Worm (Caenorhabditis elegans) whole organism, L1 larva: ENCODE measurements around the gene sfxn-1.2.

ENCODE experiments used
- alr-1 ChIP-seq: fragments of 200-800 bp; sonication (Bioruptor generic); optimal IDR thresholded peaks from 2 replicates; lab custom pipeline; 2018; ENCODE audit warnings: borderline replicate concordance, mild to moderate bottlenecking, missing genetic modification characterization, missing compliant biosample characterization
- ama-1 ChIP-seq: fragments of 150-350 bp; optimal IDR thresholded peaks from 2 replicates; lab custom pipeline; 2014
- blmp-1 ChIP-seq: fragments of 150-350 bp; optimal IDR thresholded peaks from 2 replicates; lab custom pipeline; 2014; ENCODE audit warnings: missing biosample characterization, missing genetic modification characterization
- ceh-63 ChIP-seq: fragments of 200-800 bp; sonication (Bioruptor generic); optimal IDR thresholded peaks from 2 replicates; lab custom pipeline; 2018; ENCODE audit warnings: mild to moderate bottlenecking, missing genetic modification characterization, missing compliant biosample characterization
- ceh-82 ChIP-seq, 3 experiments: fragments of 150-350 bp in 1 of 3; sonication (generic microtip) in 2 of 3; optimal IDR thresholded peaks; 2 replicates each; lab custom pipeline; 2014 to 2017; ENCODE audit warnings: missing biosample characterization in 3 of 3, missing genetic modification characterization in 3 of 3
- dpl-1 ChIP-seq, 3 experiments: fragments of 150-350 bp in 2 of 3; sonication (generic microtip) in 1 of 3; optimal IDR thresholded peaks; 2 replicates each; lab custom pipeline; 2014 to 2017; ENCODE audit warnings: missing biosample characterization in 3 of 3, missing genetic modification characterization in 3 of 3, missing genetic modification reagents in 3 of 3
- dsc-1 ChIP-seq: sonication (generic microtip); optimal IDR thresholded peaks from 2 replicates; lab custom pipeline; 2016; ENCODE audit warnings: mild to moderate bottlenecking, missing genetic modification characterization, missing compliant biosample characterization
- efl-1 ChIP-seq, 4 experiments: fragments of 150-350 bp; optimal IDR thresholded peaks in 3 of 4; peaks in 1 of 4; 1 replicate in 1 of 4; 2 replicates in 3 of 4; lab custom pipeline; 2014; ENCODE audit warnings: missing biosample characterization in 2 of 4, missing genetic modification characterization in 2 of 4, missing genetic modification reagents in 2 of 4
- efl-3 ChIP-seq: fragments of 200-800 bp; sonication (Bioruptor generic); optimal IDR thresholded peaks from 2 replicates; lab custom pipeline; 2018; ENCODE audit warnings: mild to moderate bottlenecking, missing genetic modification characterization, missing compliant biosample characterization
- egl-13 ChIP-seq: sonication (generic microtip); optimal IDR thresholded peaks from 2 replicates; lab custom pipeline; 2016; ENCODE audit warnings: missing genotype, missing genetic modification reagents, missing genetic modification characterization, missing compliant biosample characterization
- elt-3 ChIP-seq, 6 experiments: fragments of 150-350 bp in 1 of 6; sonication (generic microtip); optimal IDR thresholded peaks; 2 replicates each; lab custom pipeline; 2017 to 2018; ENCODE audit warnings: missing biosample characterization in 6 of 6, missing genetic modification characterization in 6 of 6, inconsistent platforms in 1 of 6
- fkh-10 ChIP-seq: sonication (generic microtip); optimal IDR thresholded peaks from 2 replicates; lab custom pipeline; 2017; ENCODE audit warnings: missing biosample characterization, missing genetic modification reagents, missing genetic modification characterization
- fkh-8 ChIP-seq: sonication (generic microtip); optimal IDR thresholded peaks from 2 replicates; lab custom pipeline; 2016; ENCODE audit warnings: mild to moderate bottlenecking, missing genetic modification characterization, missing compliant biosample characterization
- hlh-17 ChIP-seq: fragments of 200-800 bp; sonication (Bioruptor generic); optimal IDR thresholded peaks from 2 replicates; lab custom pipeline; 2018; ENCODE audit warnings: missing genetic modification characterization, mild to moderate bottlenecking, missing compliant biosample characterization, moderate library complexity, borderline replicate concordance
- irx-1 ChIP-seq: sonication (generic microtip); optimal IDR thresholded peaks from 2 replicates; lab custom pipeline; 2016; ENCODE audit warnings: missing genetic modification characterization, missing compliant biosample characterization
- jun-1 ChIP-seq: fragments of 150-350 bp; optimal IDR thresholded peaks from 2 replicates; lab custom pipeline; 2014; ENCODE audit warnings: missing biosample characterization, missing genetic modification reagents, missing genetic modification characterization
- lin-13 ChIP-seq: fragments of 150-350 bp; optimal IDR thresholded peaks from 2 replicates; lab custom pipeline; 2014; ENCODE audit warnings: missing biosample characterization, missing genetic modification reagents, missing genetic modification characterization
- lin-14 ChIP-seq: fragments of 200-800 bp; sonication (Bioruptor generic); optimal IDR thresholded peaks from 2 replicates; lab custom pipeline; 2018; ENCODE audit warnings: mild to moderate bottlenecking, missing genetic modification characterization, moderate library complexity, missing compliant biosample characterization
- lin-35 ChIP-seq, 2 experiments: fragments of 150-350 bp; optimal IDR thresholded peaks; 2 replicates each; lab custom pipeline; 2014; ENCODE audit warnings: missing biosample characterization in 2 of 2, missing genetic modification characterization in 2 of 2, missing genetic modification reagents in 2 of 2
- lsy-2 ChIP-seq, 2 experiments: fragments of 150-350 bp; optimal IDR thresholded peaks; 2 replicates each; lab custom pipeline; 2014; ENCODE audit warnings: missing biosample characterization in 2 of 2, missing genetic modification characterization in 2 of 2
- mdl-1 ChIP-seq, 2 experiments: fragments of 150-350 bp; optimal IDR thresholded peaks; 2 replicates each; lab custom pipeline; 2014 to 2017; ENCODE audit warnings: missing biosample characterization in 2 of 2, missing genetic modification characterization in 2 of 2, inconsistent platforms in 1 of 2
- mef-2 ChIP-seq: fragments of 150-350 bp; optimal IDR thresholded peaks from 2 replicates; lab custom pipeline; 2014; ENCODE audit warnings: missing biosample characterization, missing genetic modification characterization
- nhr-11 ChIP-seq: fragments of 150-350 bp; optimal IDR thresholded peaks from 2 replicates; lab custom pipeline; 2014; ENCODE audit warnings: missing biosample characterization, missing genetic modification characterization
- nhr-12 ChIP-seq: sonication (generic microtip); optimal IDR thresholded peaks from 2 replicates; lab custom pipeline; 2017; ENCODE audit warnings: missing biosample characterization, missing genetic modification characterization
- nhr-19 ChIP-seq: fragments of 200-800 bp; sonication (Bioruptor generic); conservative IDR thresholded peaks from 2 replicates; pipeline ENCODE4 v1.3.6; 2022; ENCODE audit warnings: missing genetic modification characterization, missing compliant biosample characterization
- nhr-20 ChIP-seq: sonication (generic microtip); optimal IDR thresholded peaks from 2 replicates; lab custom pipeline; 2016; ENCODE audit warnings: mild to moderate bottlenecking, missing genetic modification characterization, missing compliant biosample characterization
- nhr-28 ChIP-seq: fragments of 150-350 bp; optimal IDR thresholded peaks from 2 replicates; lab custom pipeline; 2014; ENCODE audit warnings: missing biosample characterization, missing genetic modification characterization
- nhr-47 ChIP-seq: sonication (generic microtip); optimal IDR thresholded peaks from 2 replicates; lab custom pipeline; 2016; ENCODE audit warnings: mild to moderate bottlenecking, missing genetic modification characterization, moderate library complexity, missing compliant biosample characterization
- nhr-71 ChIP-seq: sonication (generic microtip); optimal IDR thresholded peaks from 2 replicates; lab custom pipeline; 2016; ENCODE audit warnings: mild to moderate bottlenecking, missing genetic modification characterization, moderate library complexity, missing compliant biosample characterization
- nhr-90 ChIP-seq: sonication (generic microtip); optimal IDR thresholded peaks from 2 replicates; lab custom pipeline; 2016; ENCODE audit warnings: mild to moderate bottlenecking, missing genetic modification characterization, missing compliant biosample characterization; ENCODE audit not compliant: poor library complexity
- rnt-1 ChIP-seq: sonication (generic microtip); optimal IDR thresholded peaks from 2 replicates; lab custom pipeline; 2016; ENCODE audit warnings: mild to moderate bottlenecking, missing genetic modification characterization, moderate library complexity, missing compliant biosample characterization
- skn-1 ChIP-seq: fragments of 150-350 bp; optimal IDR thresholded peaks from 2 replicates; lab custom pipeline; 2014; ENCODE audit warnings: missing biosample characterization, missing genetic modification characterization
- snpc-4 ChIP-seq: fragments of 150-350 bp; optimal IDR thresholded peaks from 2 replicates; lab custom pipeline; 2014; ENCODE audit warnings: missing biosample characterization, missing genetic modification characterization
- snu-23 ChIP-seq: sonication (generic microtip); optimal IDR thresholded peaks from 2 replicates; lab custom pipeline; 2016; ENCODE audit warnings: missing genetic modification characterization, missing compliant biosample characterization
- sptf-1 ChIP-seq: fragments of 150-350 bp; optimal IDR thresholded peaks from 2 replicates; lab custom pipeline; 2014; ENCODE audit warnings: missing biosample characterization, missing genetic modification characterization
- sup-37 ChIP-seq: fragments of 200-800 bp; sonication (Bioruptor generic); optimal IDR thresholded peaks from 2 replicates; lab custom pipeline; 2018; ENCODE audit warnings: mild to moderate bottlenecking, missing genetic modification characterization, missing compliant biosample characterization
- swsn-7 ChIP-seq: sonication (generic microtip); optimal IDR thresholded peaks from 2 replicates; lab custom pipeline; 2016; ENCODE audit warnings: missing genetic modification characterization, missing compliant biosample characterization
- unc-86 ChIP-seq: sonication (generic microtip); optimal IDR thresholded peaks from 2 replicates; lab custom pipeline; 2016; ENCODE audit warnings: missing genetic modification characterization, missing compliant biosample characterization
- unc-98 ChIP-seq: fragments of 200-800 bp; sonication (Bioruptor generic); IDR thresholded peaks from 2 replicates; pipeline ENCODE4 v1.3.6; 2022; ENCODE audit warnings: missing genetic modification characterization, missing compliant biosample characterization
- vab-15 ChIP-seq: sonication (generic microtip); optimal IDR thresholded peaks from 2 replicates; lab custom pipeline; 2017; ENCODE audit warnings: missing genotype, mild to moderate bottlenecking, missing genetic modification characterization, missing compliant biosample characterization
- ztf-4 ChIP-seq: fragments of 150-350 bp; optimal IDR thresholded peaks from 2 replicates; lab custom pipeline; 2014; ENCODE audit warnings: missing biosample characterization, missing genetic modification characterization

sfxn-1.2 gene

ce11 chrII:11181250-11181704 is 4.6 kb upstream of the sfxn-1.2 start, which contains the start of gene bigr-1 (continued):
- no peak for TF ChIP-seq alr-1 (tag; lab: Kevin White, UChicago)
- TF ChIP-seq sptf-1 (tag; lab: Kevin White, UChicago), result no peak
- TF ChIP-seq snu-23 (GFP tag; lab: Kevin White, UChicago), result peak; percentile 25
- no peak for TF ChIP-seq lin-13 (GFP tag; lab: Kevin White, UChicago)
- peak; percentile 44 for TF ChIP-seq fkh-8 (tag; lab: Kevin White, UChicago)
- no peak for TF ChIP-seq skn-1
- TF ChIP-seq nhr-71, result peak; percentile 37
- no peak for TF ChIP-seq nhr-11 (tag; lab: Kevin White, UChicago)
- no peak for TF ChIP-seq ama-1 (lab: Kevin White, UChicago)
- peak; percentile 45 for TF ChIP-seq lin-14 (GFP tag; lab: Kevin White, UChicago)
- no peak for TF ChIP-seq ztf-4 (tag; lab: Kevin White, UChicago)
- peak in 1 of 3 experiments; percentile 3 for TF ChIP-seq ceh-82 (tag; optimal IDR thresholded peaks at IDR 0.05; lab: Kevin White, UChicago)
- no peak for TF ChIP-seq unc-98 (GFP tag; lab: Robert Waterston, UW)
- TF ChIP-seq dpl-1 (GFP tag; optimal IDR thresholded peaks at IDR 0.05; lab: Kevin White, UChicago), result no peak
- TF ChIP-seq irx-1 (tag; lab: Kevin White, UChicago), result no peak
- TF ChIP-seq snpc-4, result no peak
- no peak for TF ChIP-seq mdl-1 (tag; optimal IDR thresholded peaks at IDR 0.05; lab: Kevin White, UChicago)
- no peak for TF ChIP-seq dsc-1 (tag; lab: Kevin White, UChicago)
- no peak for TF ChIP-seq jun-1 (tag; lab: Kevin White, UChicago)
- no peak for TF ChIP-seq vab-15 (tag; lab: Kevin White, UChicago)
- no peak for TF ChIP-seq elt-3 (tag; optimal IDR thresholded peaks at IDR 0.05; lab: Kevin White, UChicago)
- TF ChIP-seq efl-3, result no peak
- TF ChIP-seq mef-2 (tag; lab: Kevin White, UChicago), result no peak
- 0 out of 2 replicates have a peak, but pooled peaks have one; percentile 4 for TF ChIP-seq nhr-19 (GFP tag; lab: Robert Waterston, UW)
- no peak for TF ChIP-seq hlh-17
- TF ChIP-seq nhr-28 (tag; lab: Kevin White, UChicago), result no peak
- no peak for TF ChIP-seq fkh-10 (GFP tag; lab: Kevin White, UChicago)
- no peak for TF ChIP-seq blmp-1 (tag; lab: Kevin White, UChicago)

- TF ChIP-seq swsn-7 (tag; lab: Kevin White, UChicago) (peak; percentile 24), egl-13 (no peak), nhr-19 (GFP tag; lab: Robert Waterston, UW) (peak; percentile 15; the same call in 1 of the 2 replicates), nhr-47 (tag; lab: Kevin White, UChicago) (peak; percentile 51), nhr-71 (peak; percentile 29), unc-98 (GFP tag; lab: Robert Waterston, UW) (no peak), ceh-63 (no peak), lin-35 (GFP tag; optimal IDR thresholded peaks at IDR 0.05; lab: Kevin White, UChicago) (peak in 1 of 2 experiments; percentile 24), sup-37 (no peak), nhr-90 (no peak), snu-23 (GFP tag; lab: Kevin White, UChicago) (peak; percentile 25), efl-1 (optimal IDR thresholded peaks at IDR 0.05; lab: Kevin White, UChicago) (peak; percentile 33 to 34), efl-1 (GFP tag; optimal IDR thresholded peaks at IDR 0.05 in 1 of 2; lab: Kevin White, UChicago) (peak in 1 of 2 experiments; percentile 92), rnt-1 (tag; lab: Kevin White, UChicago) (peak; percentile 51), lsy-2 (tag; optimal IDR thresholded peaks at IDR 0.05; lab: Kevin White, UChicago) (peak; percentile 25 to 41), skn-1 (no peak), unc-86 (tag; lab: Kevin White, UChicago) (no peak), nhr-20 (peak; percentile 34), nhr-12 (no peak), efl-3 (no peak), lin-14 (GFP tag; lab: Kevin White, UChicago) (peak; percentile 52), dpl-1 (GFP tag; optimal IDR thresholded peaks at IDR 0.05; lab: Kevin White, UChicago) (peak in 1 of 3 experiments; percentile 30), ceh-82 (tag; optimal IDR thresholded peaks at IDR 0.05; lab: Kevin White, UChicago) (peak in 1 of 3 experiments; percentile 40)
- TF ChIP-seq, all 84 proteins: peak for 13
Measured at ce11 chrII:11184757-11185341, 979 bp upstream of the sfxn-1.2 start, which contains the start of gene lir-3. lir-3 (minus strand) TSS chrII:11184807.
